Worm (Caenorhabditis elegans) whole organism, young adult: ENCODE results near the gene vab-7.

Source experiments
- C17E4.6 ChIP-seq: fragments of 200-800 bp; sonication (Bioruptor generic); IDR thresholded peaks from 2 replicates; pipeline ENCODE4 v1.3.6; 2022; ENCODE audit warnings: missing genetic modification reagents, missing genetic modification characterization, missing compliant biosample characterization
- akir-1 ChIP-seq: fragments of 200-800 bp; sonication (Bioruptor generic); optimal IDR thresholded peaks from 2 replicates; lab custom pipeline; 2018; ENCODE audit warnings: mild to moderate bottlenecking, missing genetic modification characterization, moderate library complexity, missing compliant biosample characterization
- ama-1 ChIP-seq, 3 experiments: fragments of 150-350 bp in 1 of 3; sonication (generic microtip) in 2 of 3; optimal IDR thresholded peaks; 2 replicates each; lab custom pipeline; 2014 to 2018; ENCODE audit warnings: missing biosample characterization in 2 of 3, missing genetic modification characterization in 2 of 3, missing genetic modification reagents in 2 of 3
- ceh-40 ChIP-seq: fragments of 200-800 bp; sonication (Bioruptor generic); IDR thresholded peaks from 2 replicates; pipeline ENCODE4 v1.3.6; 2022; ENCODE audit warnings: missing genetic modification characterization, missing compliant biosample characterization
- dpl-1 ChIP-seq: fragments of 150-350 bp; optimal IDR thresholded peaks from 2 replicates; lab custom pipeline; 2014; ENCODE audit warnings: missing biosample characterization, missing genetic modification reagents, missing genetic modification characterization
- fkh-3 ChIP-seq: sonication (generic microtip); optimal IDR thresholded peaks from 2 replicates; lab custom pipeline; 2016; ENCODE audit warnings: mild to moderate bottlenecking, missing genetic modification characterization, missing compliant biosample characterization
- nhr-80 ChIP-seq: sonication (generic microtip); optimal IDR thresholded peaks from 2 replicates; lab custom pipeline; 2016; ENCODE audit warnings: missing genetic modification characterization, missing compliant biosample characterization
- rpc-1 ChIP-seq, 2 experiments: fragments of 150-350 bp in 1 of 2; sonication (generic microtip) in 1 of 2; optimal IDR thresholded peaks; 2 replicates each; lab custom pipeline; 2014 to 2018; ENCODE audit warnings: missing biosample characterization in 1 of 2, missing genetic modification characterization in 1 of 2, missing genetic modification reagents in 1 of 2, missing genotype in 1 of 2
- snpc-4 ChIP-seq, 5 experiments: fragments of 150-350 bp in 1 of 5; sonication (generic microtip) in 4 of 5; optimal IDR thresholded peaks; 2 replicates each; lab custom pipeline; 2014 to 2018; ENCODE audit warnings: missing genetic modification characterization in 5 of 5, missing biosample characterization in 3 of 5, antibody characterized with exemption in 2 of 5, mild to moderate bottlenecking in 2 of 5, missing compliant biosample characterization in 2 of 5, missing genotype in 2 of 5, moderate library complexity in 2 of 5, missing genetic modification reagents in 1 of 5
- sptf-2 ChIP-seq: fragments of 200-800 bp; sonication (Bioruptor generic); optimal IDR thresholded peaks from 2 replicates; lab custom pipeline; 2018; ENCODE audit warnings: mild to moderate bottlenecking, missing genetic modification characterization, missing compliant biosample characterization
- unc-130 ChIP-seq: sonication (generic microtip); optimal IDR thresholded peaks from 2 replicates; lab custom pipeline; 2016; ENCODE audit warnings: missing genetic modification reagents, missing genetic modification characterization, missing compliant biosample characterization
- zfh-2 ChIP-seq: fragments of 200-800 bp; sonication (Bioruptor generic); conservative IDR thresholded peaks from 2 replicates; pipeline ENCODE4 v1.3.6; 2022; ENCODE audit warnings: missing genetic modification reagents, missing genetic modification characterization, missing compliant biosample characterization
- ztf-28 ChIP-seq: fragments of 200-800 bp; sonication (Bioruptor generic); IDR thresholded peaks from 2 replicates; pipeline ENCODE4 v1.3.6; 2022; ENCODE audit warnings: missing genetic modification reagents, missing genetic modification characterization, missing compliant biosample characterization
- ztf-6 ChIP-seq: fragments of 200-800 bp; sonication (Bioruptor generic); IDR thresholded peaks from 2 replicates; pipeline ENCODE4 v1.3.6; 2022; ENCODE audit warnings: missing genetic modification reagents, missing genetic modification characterization, missing compliant biosample characterization

- no peak for TF ChIP-seq sptf-2
- no peak for TF ChIP-seq nhr-80 (tag; lab: Kevin White, UChicago)
- no peak for TF ChIP-seq dpl-1 (GFP tag; lab: Kevin White, UChicago)
- TF ChIP-seq snpc-4 (GFP tag; optimal IDR thresholded peaks at IDR 0.05; lab: Kevin White, UChicago), result no peak
- no peak for TF ChIP-seq snpc-4 (tag; optimal IDR thresholded peaks at IDR 0.05; lab: Kevin White, UChicago)
- no peak for TF ChIP-seq C17E4.6
- TF ChIP-seq zfh-2 (GFP tag; lab: Robert Waterston, UW), result no peak
- TF ChIP-seq ztf-6, result no peak
- no peak for TF ChIP-seq fkh-3
- no peak for TF ChIP-seq ama-1 (optimal IDR thresholded peaks at IDR 0.05; lab: Kevin White, UChicago)
- no peak for TF ChIP-seq ama-1 (GFP tag; optimal IDR thresholded peaks at IDR 0.05; lab: Kevin White, UChicago)
- TF ChIP-seq unc-130, result no peak
- TF ChIP-seq ztf-28 (GFP tag; lab: Robert Waterston, UW), result no peak
- no peak for TF ChIP-seq ceh-40 (GFP tag; lab: Robert Waterston, UW)
- no peak for TF ChIP-seq akir-1
- no peak for TF ChIP-seq rpc-1 (optimal IDR thresholded peaks at IDR 0.05; lab: Kevin White, UChicago)
- TF ChIP-seq rpc-1 (tag; optimal IDR thresholded peaks at IDR 0.05; lab: Kevin White, UChicago), result no peak
These were observed 27.0 kb downstream of the vab-7 start, which contains the start of gene strd-1 for ce11 chrIII:10947155-10947554.
